Fruit fly (Drosophila melanogaster) whole organism, embryonic: ENCODE data around the gene CG10510.

ENCODE experiments used
- CG10979 ChIP-seq: fragments of 200-800 bp; sonication (Bioruptor generic); optimal IDR thresholded peaks from 2 replicates; lab custom pipeline; 2018; ENCODE audit warnings: missing biosample characterization, mild to moderate bottlenecking, missing genetic modification characterization, moderate library complexity
- CG11696 ChIP-seq: fragments of 200-800 bp; sonication (Bioruptor generic); IDR thresholded peaks from 2 replicates; pipeline ENCODE4 v1.3.6; 2022; ENCODE audit warnings: missing biosample characterization, missing genetic modification characterization
- CG12104 ChIP-seq: fragments of 200-800 bp; sonication (Bioruptor generic); optimal IDR thresholded peaks from 3 replicates; lab custom pipeline; 2016; ENCODE audit warnings: missing biosample characterization, missing genetic modification characterization
- CG12155 ChIP-seq: fragments of 200-800 bp; sonication (Bioruptor generic); optimal IDR thresholded peaks from 3 replicates; lab custom pipeline; 2016; ENCODE audit warnings: missing biosample characterization, missing genetic modification characterization
- CG12769 ChIP-seq: fragments of 200-800 bp; sonication (Bioruptor generic); optimal IDR thresholded peaks from 2 replicates; lab custom pipeline; 2019; ENCODE audit warnings: missing biosample characterization, mild to moderate bottlenecking, missing genetic modification characterization, moderate library complexity
- CG13296 ChIP-seq: fragments of 200-800 bp; sonication (Bioruptor generic); optimal IDR thresholded peaks from 3 replicates; lab custom pipeline; 2018; ENCODE audit warnings: missing biosample characterization, mild to moderate bottlenecking, missing genetic modification characterization
- CG17359 ChIP-seq: fragments of 200-800 bp; sonication (Bioruptor generic); optimal IDR thresholded peaks from 3 replicates; lab custom pipeline; 2018; ENCODE audit warnings: missing biosample characterization, mild to moderate bottlenecking, missing genetic modification characterization, moderate library complexity
- CG17802 ChIP-seq: fragments of 200-800 bp; sonication (Bioruptor generic); optimal IDR thresholded peaks from 2 replicates; lab custom pipeline; 2018; ENCODE audit warnings: missing biosample characterization, mild to moderate bottlenecking, missing genetic modification characterization, moderate library complexity
- CG18619 ChIP-seq: fragments of 200-800 bp; sonication (Bioruptor generic); optimal IDR thresholded peaks from 3 replicates; lab custom pipeline; 2017; ENCODE audit warnings: missing biosample characterization, mild to moderate bottlenecking, missing genetic modification characterization
- CG2116 ChIP-seq: fragments of 200-800 bp; sonication (Bioruptor generic); optimal IDR thresholded peaks from 3 replicates; lab custom pipeline; 2018; ENCODE audit warnings: missing biosample characterization, mild to moderate bottlenecking, missing genetic modification characterization
- CG2199 ChIP-seq: fragments of 200-800 bp; sonication (Bioruptor generic); IDR thresholded peaks from 3 replicates; pipeline ENCODE4 v1.3.6; 2022; ENCODE audit warnings: missing biosample characterization, missing genetic modification characterization
- CG2712 ChIP-seq: fragments of 200-800 bp; optimal IDR thresholded peaks from 3 replicates; lab custom pipeline; 2019; ENCODE audit warnings: missing biosample characterization, mild to moderate bottlenecking, missing genetic modification characterization, moderate library complexity
- CG3065 ChIP-seq: fragments of 200-800 bp; sonication (Bioruptor generic); optimal IDR thresholded peaks from 2 replicates; lab custom pipeline; 2016; ENCODE audit warnings: missing biosample characterization, missing genetic modification characterization
- CG32767 ChIP-seq: fragments of 200-800 bp; sonication (Bioruptor generic); IDR thresholded peaks from 2 replicates; pipeline ENCODE4 v1.3.6; 2022; ENCODE audit warnings: missing biosample characterization, missing genetic modification characterization
- CG3281 ChIP-seq: fragments of 200-800 bp; sonication (Bioruptor generic); optimal IDR thresholded peaks from 3 replicates; lab custom pipeline; 2017; ENCODE audit warnings: missing biosample characterization, mild to moderate bottlenecking, missing genetic modification characterization
- CG34376 ChIP-seq: fragments of 200-800 bp; sonication (Bioruptor generic); optimal IDR thresholded peaks from 2 replicates; lab custom pipeline; 2018; ENCODE audit warnings: missing biosample characterization, mild to moderate bottlenecking, missing genetic modification characterization
- CG4424 ChIP-seq: fragments of 200-800 bp; sonication (Bioruptor generic); optimal IDR thresholded peaks from 3 replicates; lab custom pipeline; 2016; ENCODE audit warnings: missing biosample characterization, missing genetic modification characterization
- CG5953 ChIP-seq: fragments of 200-800 bp; sonication (Bioruptor generic); IDR thresholded peaks from 2 replicates; pipeline ENCODE4 v1.3.6; 2022; ENCODE audit warnings: missing biosample characterization, missing genetic modification characterization
- CG6175 ChIP-seq: fragments of 200-800 bp; sonication (Bioruptor generic); IDR thresholded peaks from 3 replicates; pipeline ENCODE4 v1.3.6; 2022; ENCODE audit warnings: missing biosample characterization, missing genetic modification characterization
- CG7928 ChIP-seq: fragments of 200-800 bp; sonication (Bioruptor generic); optimal IDR thresholded peaks from 2 replicates; lab custom pipeline; 2017; ENCODE audit warnings: missing biosample characterization, mild to moderate bottlenecking, missing genetic modification characterization
- CG8924 ChIP-seq: fragments of 200-800 bp; optimal IDR thresholded peaks from 3 replicates; lab custom pipeline; 2019; ENCODE audit warnings: missing biosample characterization, mild to moderate bottlenecking, missing genetic modification characterization, moderate library complexity
- CG8944 ChIP-seq: fragments of 200-800 bp; sonication (Bioruptor generic); optimal IDR thresholded peaks from 3 replicates; lab custom pipeline; 2016; ENCODE audit warnings: missing biosample characterization, missing genetic modification characterization
- CG9609 ChIP-seq: fragments of 200-800 bp; sonication (Bioruptor generic); optimal IDR thresholded peaks from 3 replicates; lab custom pipeline; 2016; ENCODE audit warnings: missing biosample characterization, missing genetic modification characterization
- CG9876 ChIP-seq: fragments of 200-800 bp; sonication (Bioruptor generic); optimal IDR thresholded peaks from 2 replicates; lab custom pipeline; 2016; ENCODE audit warnings: missing biosample characterization, missing genetic modification characterization
- Chrac-16 ChIP-seq: fragments of 200-800 bp; sonication (Bioruptor generic); optimal IDR thresholded peaks from 3 replicates; lab custom pipeline; 2016; ENCODE audit warnings: missing biosample characterization, missing genetic modification characterization
- Hr3 ChIP-seq: fragments of 200-800 bp; sonication (Bioruptor generic); optimal IDR thresholded peaks from 3 replicates; lab custom pipeline; 2016; ENCODE audit warnings: missing biosample characterization, missing genetic modification characterization
- Lhr ChIP-seq: fragments of 200-800 bp; sonication (Bioruptor generic); optimal IDR thresholded peaks from 3 replicates; lab custom pipeline; 2017; ENCODE audit warnings: mild to moderate bottlenecking, missing biosample characterization, missing genetic modification reagents, missing genetic modification characterization
- Med ChIP-seq: fragments of 200-800 bp; sonication (Bioruptor generic); peaks from one replicate; lab custom pipeline; 2016; ENCODE audit warnings: missing biosample characterization, missing genetic modification characterization, mild to moderate bottlenecking, inconsistent platforms, moderate library complexity
- Mes4 ChIP-seq: fragments of 200-800 bp; sonication (Bioruptor generic); optimal IDR thresholded peaks from 2 replicates; lab custom pipeline; 2016; ENCODE audit warnings: missing biosample characterization, missing genetic modification characterization
- Ravus ChIP-seq: fragments of 200-800 bp; sonication (Bioruptor generic); IDR thresholded peaks from 2 replicates; pipeline ENCODE4 v1.3.6; 2022; ENCODE audit warnings: missing biosample characterization, missing genetic modification characterization
- Sin3A ChIP-seq: fragments of >200 bp; optimal IDR thresholded peaks from 2 replicates; lab custom pipeline; 2018
- Sox102F ChIP-seq: fragments of 200-800 bp; sonication (Bioruptor generic); optimal IDR thresholded peaks from 2 replicates; lab custom pipeline; 2018; ENCODE audit warnings: missing biosample characterization, mild to moderate bottlenecking, missing genetic modification characterization, moderate library complexity
- Sry-β ChIP-seq: fragments of 200-800 bp; sonication (Bioruptor generic); optimal IDR thresholded peaks from 2 replicates; lab custom pipeline; 2018; ENCODE audit warnings: missing biosample characterization, mild to moderate bottlenecking, missing genetic modification characterization, moderate library complexity
- Xrp1 ChIP-seq: fragments of 200-800 bp; sonication (Bioruptor generic); IDR thresholded peaks from 2 replicates; pipeline ENCODE4 v1.3.6; 2022; ENCODE audit warnings: missing biosample characterization, missing genetic modification characterization
- al ChIP-seq: fragments of 200-800 bp; sonication (Bioruptor generic); IDR thresholded peaks from 2 replicates; pipeline ENCODE4 v1.3.6; 2022; ENCODE audit warnings: missing biosample characterization, missing genetic modification characterization
- br ChIP-seq: fragments of >200 bp; optimal IDR thresholded peaks from 2 replicates; lab custom pipeline; 2017
- dati ChIP-seq: fragments of 200-800 bp; sonication (Bioruptor generic); IDR thresholded peaks from 2 replicates; pipeline ENCODE4 v1.3.6; 2022; ENCODE audit warnings: missing biosample characterization, missing genetic modification characterization
- dpn ChIP-seq, 2 experiments: fragments of 200-800 bp; sonication (Bioruptor generic); optimal IDR thresholded peaks; 3 replicates each; lab custom pipeline; 2016; ENCODE audit warnings: missing biosample characterization in 2 of 2, missing genetic modification characterization in 2 of 2
- ems ChIP-seq: fragments of 200-800 bp; sonication (Bioruptor generic); optimal IDR thresholded peaks from 3 replicates; lab custom pipeline; 2016; ENCODE audit warnings: missing biosample characterization, missing genetic modification characterization
- esg ChIP-seq: fragments of 200-800 bp; sonication (Bioruptor generic); conservative IDR thresholded peaks from 2 replicates; pipeline ENCODE4 v1.3.6; 2022; ENCODE audit warnings: missing biosample characterization, missing genetic modification characterization
- fd3F ChIP-seq: fragments of 200-800 bp; sonication (Bioruptor generic); optimal IDR thresholded peaks from 2 replicates; lab custom pipeline; 2018; ENCODE audit warnings: missing biosample characterization, mild to moderate bottlenecking, missing genetic modification characterization, moderate library complexity
- lola ChIP-seq, 3 experiments: fragments of >200 bp in 2 of 3; fragments of 200-800 bp in 1 of 3; sonication (Bioruptor generic) in 1 of 3; optimal IDR thresholded peaks; 2 replicates each; lab custom pipeline; 2017 to 2019; ENCODE audit warnings: missing biosample characterization in 3 of 3, missing genetic modification characterization in 3 of 3, mild to moderate bottlenecking in 1 of 3, moderate library complexity in 1 of 3
- mam ChIP-seq: fragments of 200-800 bp; sonication (Bioruptor generic); optimal IDR thresholded peaks from 3 replicates; lab custom pipeline; 2016; ENCODE audit warnings: missing biosample characterization, missing genetic modification characterization
- nerfin-2 ChIP-seq: fragments of 200-800 bp; sonication (Bioruptor generic); IDR thresholded peaks from 2 replicates; pipeline ENCODE4 v1.3.6; 2022; ENCODE audit warnings: missing biosample characterization, missing genetic modification characterization; ENCODE audit not compliant: partially characterized antibody
- pan ChIP-seq, 4 experiments: fragments of >200 bp in 3 of 4; fragments of 200-800 bp in 1 of 4; sonication (Bioruptor generic) in 1 of 4; optimal IDR thresholded peaks in 3 of 4; IDR thresholded peaks in 1 of 4; 2 replicates each; pipeline versions ENCODE4 v1.3.6 to Lab custom; 2017 to 2022; ENCODE audit warnings: missing biosample characterization in 2 of 4, missing genetic modification characterization in 2 of 4, mixed read lengths in 1 of 4
- pnt ChIP-seq: fragments of 200-800 bp; sonication (Bioruptor generic); optimal IDR thresholded peaks from 3 replicates; lab custom pipeline; 2016; ENCODE audit warnings: missing biosample characterization, missing genetic modification characterization
- row ChIP-seq: fragments of 200-800 bp; sonication (Bioruptor generic); IDR thresholded peaks from 3 replicates; pipeline ENCODE4 v1.3.6; 2022; ENCODE audit warnings: missing biosample characterization, missing genetic modification characterization
- sd ChIP-seq: fragments of 200-800 bp; sonication (Bioruptor generic); optimal IDR thresholded peaks from 3 replicates; lab custom pipeline; 2018; ENCODE audit warnings: missing biosample characterization, mild to moderate bottlenecking, missing genetic modification characterization, moderate library complexity
- sr ChIP-seq: fragments of 200-800 bp; sonication (Bioruptor generic); IDR thresholded peaks from 3 replicates; pipeline ENCODE4 v1.3.6; 2022; ENCODE audit warnings: missing biosample characterization, missing genetic modification characterization
- tna ChIP-seq: fragments of 200-800 bp; sonication (Bioruptor generic); IDR thresholded peaks from 2 replicates; pipeline ENCODE4 v1.3.6; 2022; ENCODE audit warnings: missing biosample characterization, missing genetic modification characterization; ENCODE audit not compliant: partially characterized antibody
- toy ChIP-seq: fragments of 200-800 bp; sonication (Bioruptor generic); IDR thresholded peaks from 2 replicates; pipeline ENCODE4 v1.3.6; 2022; ENCODE audit warnings: missing biosample characterization, missing genetic modification characterization
- ttk ChIP-seq: fragments of 200-800 bp; sonication (Bioruptor generic); IDR thresholded peaks from 2 replicates; pipeline ENCODE4 v2.1.2; 2022; ENCODE audit warnings: missing biosample characterization, missing genetic modification characterization

CG10510 gene

dm6 chr3L:21200587-21200986 is 9.3 kb downstream of the CG10510 start (continued):
- TF ChIP-seq sd (tag; lab: Kevin White, UChicago) (peak; percentile 35), dati (GFP tag; lab: Robert Waterston, UW) (no peak), CG12155 (GFP tag; lab: Kevin White, UChicago) (no peak), pan (optimal IDR thresholded peaks at IDR 0.05; lab: Kevin White, UChicago) (no peak), pan (GFP tag; optimal IDR thresholded peaks at IDR 0.05 in 1 of 2, IDR thresholded peaks at IDR 0.05 in 1 of 2) (peak in 1 of 2 experiments; percentile 26), CG11696 (GFP tag; lab: Robert Waterston, UW) (no peak), CG18619 (no peak), CG2199 (GFP tag; lab: Robert Waterston, UW) (no peak), CG32767 (GFP tag; lab: Robert Waterston, UW) (no peak), toy (GFP tag; lab: Robert Waterston, UW) (0 out of 2 replicates have a peak, but pooled peaks have one; percentile 9), CG17802 (tag; lab: Kevin White, UChicago) (no peak), nerfin-2 (GFP tag; lab: Robert Waterston, UW) (no peak), sr (GFP tag; lab: Robert Waterston, UW) (0 out of 3 replicates have a peak, but pooled peaks have one; percentile 10), Xrp1 (GFP tag; lab: Robert Waterston, UW) (0 out of 2 replicates have a peak, but pooled peaks have one; percentile 38), CG8924 (tag; lab: Kevin White, UChicago) (no peak), CG4424 (no peak), dpn (GFP tag; optimal IDR thresholded peaks at IDR 0.05; lab: Kevin White, UChicago) (no peak), CG8944 (GFP tag; lab: Kevin White, UChicago) (no peak), CG10979 (tag; lab: Kevin White, UChicago) (no peak), Sox102F (peak; percentile 24), al (no peak), CG3281 (GFP tag; lab: Kevin White, UChicago) (no peak), Chrac-16 (GFP tag; lab: Kevin White, UChicago) (no peak), Sry-β (GFP tag; lab: Kevin White, UChicago) (no peak), esg (GFP tag; lab: Robert Waterston, UW) (no peak), ems (GFP tag; lab: Kevin White, UChicago) (no peak), CG34376 (GFP tag; lab: Kevin White, UChicago) (no peak), CG9876 (GFP tag; lab: Kevin White, UChicago) (no peak), mam (no peak), Sin3A (no peak), Mes4 (GFP tag; lab: Kevin White, UChicago) (no peak), tna (GFP tag; lab: Robert Waterston, UW) (no peak), Med (GFP tag; lab: Kevin White, UChicago) (peak; percentile 29), CG17359 (peak; percentile 16), CG6175 (GFP tag; lab: Robert Waterston, UW) (no peak), CG13296 (GFP tag; lab: Kevin White, UChicago) (no peak), Lhr (no peak), fd3F (GFP tag; lab: Kevin White, UChicago) (no peak), CG5953 (no peak), CG2712 (tag; lab: Kevin White, UChicago) (peak; percentile 23), CG7928 (GFP tag; lab: Kevin White, UChicago) (no peak), pnt (GFP tag; lab: Kevin White, UChicago) (no peak), CG12769 (no peak), Hr3 (no peak), CG9609 (GFP tag; lab: Kevin White, UChicago) (no peak), ttk (GFP tag; lab: Robert Waterston, UW) (peak; percentile 53; the same call in 1 of the 2 replicates), lola (GFP tag; optimal IDR thresholded peaks at IDR 0.05; lab: Kevin White, UChicago) (no peak), CG12104 (no peak), br (lab: Kevin White, UChicago) (no peak), CG2116 (no peak), CG3065 (GFP tag; lab: Kevin White, UChicago) (no peak), row (GFP tag; lab: Robert Waterston, UW) (peak; percentile 42; the same call in 2 of the 3 replicates), Ravus (GFP tag; lab: Robert Waterston, UW) (no peak)
